Worm (Caenorhabditis elegans) whole organism, midembryonic: Measurements from ENCODE around the gene nspg-11.

Experiments
- cog-1 ChIP-seq: sonication (generic microtip); optimal IDR thresholded peaks from 2 replicates; lab custom pipeline; 2016; ENCODE audit warnings: missing genetic modification characterization, missing compliant biosample characterization
- flt-1 ChIP-seq: fragments of 200-800 bp; sonication (Bioruptor generic); IDR thresholded peaks from 2 replicates; pipeline ENCODE4 v1.3.6; 2022; ENCODE audit warnings: missing genetic modification characterization, missing compliant biosample characterization
- klf-2 ChIP-seq: fragments of 200-800 bp; sonication (Bioruptor generic); conservative IDR thresholded peaks from 2 replicates; pipeline ENCODE4 v1.3.6; 2022; ENCODE audit warnings: missing genetic modification reagents, missing genetic modification characterization, missing compliant biosample characterization
- med-1 ChIP-seq: sonication (generic microtip); optimal IDR thresholded peaks from 2 replicates; lab custom pipeline; 2017; ENCODE audit warnings: missing genetic modification characterization, mild to moderate bottlenecking, missing compliant biosample characterization, antibody characterized with exemption, missing genetic modification reagents; ENCODE audit not compliant: insufficient read depth
- ztf-23 ChIP-seq: fragments of 200-800 bp; sonication (Bioruptor generic); IDR thresholded peaks from 2 replicates; pipeline ENCODE4 v1.3.6; 2022; ENCODE audit warnings: missing genetic modification reagents, missing genetic modification characterization, missing compliant biosample characterization

ce11 chrIV:9303994-9304393 is 19.9 kb downstream of the nspg-11 start, which contains the start of gene F49C12.4:
- TF ChIP-seq cog-1 (tag; lab: Kevin White, UChicago) (no peak), ztf-23 (no peak), med-1 (no peak), flt-1 (GFP tag; lab: Robert Waterston, UW) (no peak), klf-2 (GFP tag; lab: Robert Waterston, UW) (no peak)
